Worm (Caenorhabditis elegans) whole organism, L4 larva: ENCODE measurements around the gene T05A7.13.

ENCODE experiments used
- Y5F2A.4 ChIP-seq: fragments of 200-800 bp; sonication (Bioruptor generic); optimal IDR thresholded peaks from 2 replicates; lab custom pipeline; 2018; ENCODE audit warnings: mild to moderate bottlenecking, missing genetic modification characterization, missing compliant biosample characterization
- ceh-20 ChIP-seq: fragments of 200-800 bp; sonication (Bioruptor generic); IDR thresholded peaks from 2 replicates; pipeline ENCODE4 v1.3.6; 2022; ENCODE audit warnings: missing genetic modification reagents, missing genetic modification characterization, missing compliant biosample characterization
- ceh-44 ChIP-seq: fragments of 200-800 bp; sonication (Bioruptor generic); IDR thresholded peaks from 2 replicates; pipeline ENCODE4 v1.3.6; 2022; ENCODE audit warnings: missing genetic modification reagents, missing genetic modification characterization, missing compliant biosample characterization
- egl-27 ChIP-seq: sonication (generic microtip); optimal IDR thresholded peaks from 3 replicates; lab custom pipeline; 2017; ENCODE audit warnings: missing biosample characterization, missing genetic modification reagents, missing genetic modification characterization
- mdl-1 ChIP-seq, 2 experiments: fragments of 150-350 bp in 1 of 2; sonication (generic microtip) in 1 of 2; optimal IDR thresholded peaks; 2 replicates each; lab custom pipeline; 2014 to 2017; ENCODE audit warnings: missing biosample characterization in 2 of 2, missing genetic modification characterization in 2 of 2
- nhr-237 ChIP-seq: sonication (generic microtip); optimal IDR thresholded peaks from 2 replicates; lab custom pipeline; 2017; ENCODE audit warnings: missing biosample characterization, missing genetic modification characterization
- nhr-28 ChIP-seq: fragments of 150-350 bp; optimal IDR thresholded peaks from 2 replicates; lab custom pipeline; 2014; ENCODE audit warnings: missing biosample characterization, missing genetic modification characterization
- nhr-41 ChIP-seq: fragments of 200-800 bp; sonication (Bioruptor generic); IDR thresholded peaks from 2 replicates; pipeline ENCODE4 v1.3.6; 2022; ENCODE audit warnings: missing genetic modification reagents, missing genetic modification characterization, missing compliant biosample characterization
- snpc-4 ChIP-seq: fragments of 150-350 bp; optimal IDR thresholded peaks from 2 replicates; lab custom pipeline; 2014; ENCODE audit warnings: missing biosample characterization, missing genetic modification characterization
- zag-1 ChIP-seq: fragments of 150-350 bp; optimal IDR thresholded peaks from 2 replicates; lab custom pipeline; 2014; ENCODE audit warnings: missing biosample characterization, missing genetic modification characterization

DNA sequence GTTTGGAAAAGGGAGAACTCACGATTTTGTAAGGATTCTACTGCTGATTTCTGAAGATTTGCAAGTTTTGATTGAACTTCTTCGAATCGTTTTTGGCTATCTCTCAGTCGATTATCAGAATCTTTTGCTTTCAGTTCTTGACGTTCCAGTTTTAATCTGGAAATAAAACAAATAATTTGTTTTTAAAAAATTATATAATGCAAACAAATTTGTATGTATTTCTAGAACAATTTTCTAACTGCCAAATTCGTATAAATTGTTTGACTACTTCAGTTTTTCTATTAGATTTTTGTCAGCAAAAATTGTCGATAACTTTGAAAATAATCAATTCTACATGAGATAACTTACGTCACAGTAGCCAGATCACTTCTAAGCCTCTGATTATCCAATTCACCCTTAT is 29.7 kb downstream of the T05A7.13 start:
- TF ChIP-seq zag-1 (tag; lab: Kevin White, UChicago) (no peak), nhr-41 (GFP tag; lab: Robert Waterston, UW) (no peak), ceh-20 (GFP tag; lab: Robert Waterston, UW) (no peak), egl-27 (tag; lab: Kevin White, UChicago) (no peak), Y5F2A.4 (no peak), mdl-1 (tag; optimal IDR thresholded peaks at IDR 0.05; lab: Kevin White, UChicago) (no peak), nhr-28 (tag; lab: Kevin White, UChicago) (no peak), snpc-4 (tag; lab: Kevin White, UChicago) (no peak), ceh-44 (no peak), nhr-237 (no peak)
